Worm (Caenorhabditis elegans): ENCODE measurements around the gene str-32.

Gene str-32

ce11 chrV:4877587-4877986 lies 3.7 kb downstream of the str-32 start, which contains the start of gene T19H12.6:
Gene T19H12.6 (minus strand): TSS chrV:4877687.
- no peak for TF ChIP-seq lim-7 (GFP tag; IDR thresholded peaks at IDR 0.05)
- TF ChIP-seq F10B5.3 (tag; optimal IDR thresholded peaks at IDR 0.05), result no peak
- TF ChIP-seq egl-27 (tag; optimal IDR thresholded peaks at IDR 0.05), result no peak
- TF ChIP-seq mep-1 (tag; optimal IDR thresholded peaks at IDR 0.05), result no peak
- no peak for TF ChIP-seq T20F7.1 (GFP tag; optimal IDR thresholded peaks at IDR 0.05)
- TF ChIP-seq F49E8.2 (tag; optimal IDR thresholded peaks at IDR 0.05; ENCODE audit: borderline replicate concordance), result no peak
- no peak for TF ChIP-seq aly-2 (tag; optimal IDR thresholded peaks at IDR 0.05)
- no peak for TF ChIP-seq ama-1 (optimal IDR thresholded peaks at IDR 0.05)
- no peak for TF ChIP-seq lin-38 (GFP tag; IDR thresholded peaks at IDR 0.05)
- no peak for TF ChIP-seq Y48G9A.11 (GFP tag; IDR thresholded peaks at IDR 0.05)
- TF ChIP-seq ceh-82 (tag; optimal IDR thresholded peaks at IDR 0.05), result no peak
- TF ChIP-seq dpl-1 (GFP tag; optimal IDR thresholded peaks at IDR 0.05), result no peak
- no peak for TF ChIP-seq php-3 (GFP tag; IDR thresholded peaks at IDR 0.05)
- TF ChIP-seq zfp-2 (tag; optimal IDR thresholded peaks at IDR 0.05), result no peak
- no peak for TF ChIP-seq jun-1 (tag; optimal IDR thresholded peaks at IDR 0.05)
- TF ChIP-seq lsy-2 (tag; optimal IDR thresholded peaks at IDR 0.05), result no peak
- no peak for TF ChIP-seq dmd-8 (GFP tag; IDR thresholded peaks at IDR 0.05)
- no peak for TF ChIP-seq ZK337.2 (GFP tag; IDR thresholded peaks at IDR 0.05)
- TF ChIP-seq mxl-3 (GFP tag; optimal IDR thresholded peaks at IDR 0.05), result no peak

DNA sequence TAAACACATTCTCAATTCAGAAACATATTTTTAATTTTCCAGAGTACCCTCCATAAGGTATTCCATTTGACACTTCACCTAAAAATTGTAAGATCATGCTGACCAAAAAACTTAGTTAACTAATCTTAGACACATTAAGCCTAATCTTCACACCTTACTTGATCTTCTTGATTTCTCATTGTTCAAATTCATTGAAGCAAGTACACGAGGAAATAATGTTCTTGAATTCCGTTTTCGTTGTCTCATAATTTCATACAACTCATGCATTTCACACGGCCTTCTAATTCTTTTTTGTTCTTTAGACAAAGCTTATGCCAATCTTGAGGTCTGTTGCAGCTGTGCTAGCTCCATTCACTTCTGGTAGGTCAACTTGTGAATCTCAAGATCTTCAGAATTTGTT lies 9.3 kb downstream of the str-32 start, which contains the start of gene srd-33:
Gene srd-33, plus strand, starts transcription at position 301 of the 400 bp plus-strand sequence.
- TF ChIP-seq dmd-9 (GFP tag; IDR thresholded peaks at IDR 0.05), result no peak
- no peak for TF ChIP-seq fos-1 (tag; optimal IDR thresholded peaks at IDR 0.05)
- no peak for TF ChIP-seq mxl-2 (GFP tag; conservative IDR thresholded peaks at IDR 0.05)
- no peak for TF ChIP-seq spr-1 (tag; optimal IDR thresholded peaks at IDR 0.05)
- no peak for TF ChIP-seq nhr-25 (tag; optimal IDR thresholded peaks at IDR 0.05; ENCODE audit: borderline replicate concordance, insufficient read depth)

ce11 chrV:4870627-4871026 lies 10.7 kb downstream of the str-32 start:
- TF ChIP-seq nhr-41 (GFP tag; IDR thresholded peaks at IDR 0.05) (no peak), ztf-11 (tag; optimal IDR thresholded peaks at IDR 0.05) (no peak), Y48G9A.11 (GFP tag; IDR thresholded peaks at IDR 0.05) (no peak), nhr-25 (tag; optimal IDR thresholded peaks at IDR 0.05; ENCODE audit: borderline replicate concordance, insufficient read depth) (no peak), nhr-6 (tag; optimal IDR thresholded peaks at IDR 0.05) (no peak), Y75B8A.6 (GFP tag; IDR thresholded peaks at IDR 0.05) (no peak), Y105C5A.15 (GFP tag; IDR thresholded peaks at IDR 0.05) (no peak), duxl-1 (tag; optimal IDR thresholded peaks at IDR 0.05; ENCODE audit: poor library complexity) (no peak), fos-1 (tag; optimal IDR thresholded peaks at IDR 0.05) (no peak), sdz-12 (GFP tag; optimal IDR thresholded peaks at IDR 0.05) (no peak), jun-1 (tag; optimal IDR thresholded peaks at IDR 0.05) (no peak), ceh-28 (tag; optimal IDR thresholded peaks at IDR 0.05) (no peak)

- TF ChIP-seq mdl-1 (tag; optimal IDR thresholded peaks at IDR 0.05) (no peak), egl-43 (GFP tag; IDR thresholded peaks at IDR 0.05) (no peak), lir-3 (tag; optimal IDR thresholded peaks at IDR 0.05) (no peak), mep-1 (tag; optimal IDR thresholded peaks at IDR 0.05) (no peak), dmd-6 (GFP tag; IDR thresholded peaks at IDR 0.05) (no peak), spr-1 (tag; optimal IDR thresholded peaks at IDR 0.05) (no peak), set-16 (GFP tag; IDR thresholded peaks at IDR 0.05) (no peak), nhr-25 (tag; optimal IDR thresholded peaks at IDR 0.05; ENCODE audit: borderline replicate concordance, insufficient read depth) (no peak), jun-1 (tag; optimal IDR thresholded peaks at IDR 0.05) (no peak), rbr-2 (tag; optimal IDR thresholded peaks at IDR 0.05) (no peak), D1046.2 (GFP tag; IDR thresholded peaks at IDR 0.05) (no peak), daf-16 (GFP tag; optimal IDR thresholded peaks at IDR 0.05) (no peak), daf-16 (tag; optimal IDR thresholded peaks at IDR 0.05) (no peak), nhr-6 (tag; optimal IDR thresholded peaks at IDR 0.05) (no peak), attf-4 (tag; optimal IDR thresholded peaks at IDR 0.05) (no peak), daf-12 (tag; optimal IDR thresholded peaks at IDR 0.05) (no peak), duxl-1 (tag; optimal IDR thresholded peaks at IDR 0.05; ENCODE audit: poor library complexity) (no peak)
Observed at ce11 chrV:4868698-4869097, 12.6 kb downstream of the str-32 start.

All from whole organism, L4 larva.